Worm (Caenorhabditis elegans) whole organism, L2 larva: Measurements from ENCODE around the gene col-10.

Source experiments
- C34F6.9 ChIP-seq: fragments of 150-350 bp; optimal IDR thresholded peaks from 2 replicates; lab custom pipeline; 2014; ENCODE audit warnings: missing biosample characterization, missing genetic modification characterization
- F13H6.1 ChIP-seq: sonication (generic microtip); optimal IDR thresholded peaks from 2 replicates; lab custom pipeline; 2016; ENCODE audit warnings: missing genetic modification characterization, missing compliant biosample characterization
- R02D3.7 ChIP-seq: fragments of 150-350 bp; optimal IDR thresholded peaks from 2 replicates; lab custom pipeline; 2014; ENCODE audit warnings: missing biosample characterization, missing genetic modification characterization
- Y55F3AM.14 ChIP-seq: fragments of 200-800 bp; sonication (Bioruptor generic); optimal IDR thresholded peaks from 2 replicates; lab custom pipeline; 2018; ENCODE audit warnings: mild to moderate bottlenecking, missing genetic modification characterization, missing compliant biosample characterization
- ZK546.5 ChIP-seq: sonication (generic microtip); optimal IDR thresholded peaks from 2 replicates; lab custom pipeline; 2017; ENCODE audit warnings: missing biosample characterization, missing genetic modification characterization
- aly-2 ChIP-seq: fragments of 150-350 bp; optimal IDR thresholded peaks from 2 replicates; lab custom pipeline; 2014; ENCODE audit warnings: missing biosample characterization, missing genetic modification characterization
- ama-1 ChIP-seq: fragments of 150-350 bp; optimal IDR thresholded peaks from 2 replicates; lab custom pipeline; 2018; ENCODE audit warnings: inconsistent platforms
- ceh-16 ChIP-seq: fragments of 150-350 bp; optimal IDR thresholded peaks from 2 replicates; lab custom pipeline; 2014; ENCODE audit warnings: missing biosample characterization, missing genetic modification characterization
- dmd-4 ChIP-seq: sonication (generic microtip); optimal IDR thresholded peaks from 2 replicates; lab custom pipeline; 2017; ENCODE audit warnings: missing biosample characterization, missing genetic modification characterization
- elt-1 ChIP-seq: fragments of 150-350 bp; optimal IDR thresholded peaks from 2 replicates; lab custom pipeline; 2014; ENCODE audit warnings: missing biosample characterization, missing genetic modification characterization
- elt-3 ChIP-seq: sonication (generic microtip); optimal IDR thresholded peaks from 2 replicates; lab custom pipeline; 2017; ENCODE audit warnings: missing biosample characterization, missing genetic modification characterization
- fos-1 ChIP-seq: fragments of 150-350 bp; optimal IDR thresholded peaks from 2 replicates; lab custom pipeline; 2014; ENCODE audit warnings: missing biosample characterization, missing genetic modification characterization
- gmeb-1 ChIP-seq: fragments of 150-350 bp; optimal IDR thresholded peaks from 2 replicates; lab custom pipeline; 2014; ENCODE audit warnings: missing biosample characterization, missing genetic modification characterization
- lin-11 ChIP-seq: fragments of 150-350 bp; sonication (generic microtip); optimal IDR thresholded peaks from 2 replicates; lab custom pipeline; 2014; ENCODE audit warnings: missing biosample characterization, missing genetic modification characterization, inconsistent platforms, mixed read lengths
- lin-13 ChIP-seq: fragments of 150-350 bp; optimal IDR thresholded peaks from 2 replicates; lab custom pipeline; 2014; ENCODE audit warnings: missing biosample characterization, missing genetic modification reagents, missing genetic modification characterization
- lin-39 ChIP-seq: fragments of 150-350 bp; optimal IDR thresholded peaks from 2 replicates; lab custom pipeline; 2014; ENCODE audit warnings: missing biosample characterization, missing genetic modification reagents, missing genetic modification characterization
- lsy-2 ChIP-seq, 2 experiments: fragments of 150-350 bp in 1 of 2; sonication (generic microtip) in 1 of 2; optimal IDR thresholded peaks; 2 replicates each; lab custom pipeline; 2014 to 2017; ENCODE audit warnings: missing biosample characterization in 2 of 2, missing genetic modification characterization in 2 of 2
- mbf-1 ChIP-seq: sonication (generic microtip); optimal IDR thresholded peaks from 2 replicates; lab custom pipeline; 2017; ENCODE audit warnings: missing biosample characterization, missing genetic modification characterization
- mdl-1 ChIP-seq, 2 experiments: fragments of 150-350 bp in 1 of 2; sonication (generic microtip) in 1 of 2; optimal IDR thresholded peaks; 2 replicates each; lab custom pipeline; 2017; ENCODE audit warnings: missing biosample characterization in 2 of 2, missing genetic modification characterization in 2 of 2
- nhr-10 ChIP-seq: sonication (generic microtip); optimal IDR thresholded peaks from 2 replicates; lab custom pipeline; 2017; ENCODE audit warnings: missing biosample characterization, missing genetic modification characterization
- nhr-11 ChIP-seq: fragments of 150-350 bp; optimal IDR thresholded peaks from 2 replicates; lab custom pipeline; 2014; ENCODE audit warnings: missing biosample characterization, missing genetic modification characterization
- nhr-129 ChIP-seq: fragments of 150-350 bp; optimal IDR thresholded peaks from 2 replicates; lab custom pipeline; 2014; ENCODE audit warnings: missing biosample characterization, missing genetic modification characterization
- nhr-21 ChIP-seq: fragments of 150-350 bp; optimal IDR thresholded peaks from 2 replicates; lab custom pipeline; 2014; ENCODE audit warnings: missing biosample characterization, missing genetic modification characterization
- nhr-23 ChIP-seq: fragments of 150-350 bp; optimal IDR thresholded peaks from 2 replicates; lab custom pipeline; 2014; ENCODE audit warnings: missing biosample characterization, missing genetic modification reagents, missing genetic modification characterization
- nhr-25 ChIP-seq: fragments of 150-350 bp; sonication (generic microtip); optimal IDR thresholded peaks from 3 replicates; lab custom pipeline; 2014; ENCODE audit warnings: missing biosample characterization, missing genetic modification characterization
- nhr-6 ChIP-seq: fragments of 150-350 bp; optimal IDR thresholded peaks from 2 replicates; lab custom pipeline; 2014; ENCODE audit warnings: missing biosample characterization, missing genetic modification characterization
- nhr-77 ChIP-seq: fragments of 150-350 bp; optimal IDR thresholded peaks from 2 replicates; lab custom pipeline; 2014; ENCODE audit warnings: missing biosample characterization, missing genetic modification characterization
- sem-4 ChIP-seq: fragments of 150-350 bp; optimal IDR thresholded peaks from 2 replicates; lab custom pipeline; 2014; ENCODE audit warnings: missing biosample characterization, missing genetic modification reagents, missing genetic modification characterization
- skn-1 ChIP-seq: sonication (generic microtip); optimal IDR thresholded peaks from 2 replicates; lab custom pipeline; 2017; ENCODE audit warnings: missing biosample characterization, missing genetic modification characterization
- sma-3 ChIP-seq: sonication (generic microtip); optimal IDR thresholded peaks from 2 replicates; lab custom pipeline; 2016; ENCODE audit warnings: missing genetic modification reagents, missing genetic modification characterization, missing compliant biosample characterization
- sma-9 ChIP-seq, 2 experiments: fragments of 150-350 bp in 1 of 2; sonication (generic microtip) in 1 of 2; optimal IDR thresholded peaks; 2 replicates each; lab custom pipeline; 2014 to 2016; ENCODE audit warnings: missing genetic modification characterization in 2 of 2, mild to moderate bottlenecking in 1 of 2, missing biosample characterization in 1 of 2, missing compliant biosample characterization in 1 of 2, missing genetic modification reagents in 1 of 2, moderate library complexity in 1 of 2
- snpc-4 ChIP-seq: fragments of 150-350 bp; optimal IDR thresholded peaks from 2 replicates; lab custom pipeline; 2014; ENCODE audit warnings: missing biosample characterization, missing genetic modification characterization
- unc-55 ChIP-seq: fragments of 150-350 bp; sonication (generic microtip); optimal IDR thresholded peaks from 3 replicates; lab custom pipeline; 2014; ENCODE audit warnings: missing biosample characterization, missing genetic modification reagents, missing genetic modification characterization
- unc-62 ChIP-seq: fragments of 150-350 bp; optimal IDR thresholded peaks from 2 replicates; lab custom pipeline; 2014; ENCODE audit warnings: missing biosample characterization, missing genetic modification reagents, missing genetic modification characterization
- zag-1 ChIP-seq: fragments of 150-350 bp; optimal IDR thresholded peaks from 2 replicates; lab custom pipeline; 2014; ENCODE audit warnings: missing biosample characterization, missing genetic modification characterization
- ztf-1 ChIP-seq: fragments of 200-800 bp; sonication (Bioruptor generic); conservative IDR thresholded peaks from 2 replicates; pipeline ENCODE4 v1.3.6; 2022; ENCODE audit warnings: missing genetic modification characterization, missing compliant biosample characterization
- ztf-11 ChIP-seq: sonication (generic microtip); optimal IDR thresholded peaks from 2 replicates; lab custom pipeline; 2017; ENCODE audit warnings: missing biosample characterization, missing genetic modification characterization
- ztf-4 ChIP-seq: fragments of 150-350 bp; optimal IDR thresholded peaks from 2 replicates; lab custom pipeline; 2014; ENCODE audit warnings: missing biosample characterization, missing genetic modification characterization

Gene col-10

DNA sequence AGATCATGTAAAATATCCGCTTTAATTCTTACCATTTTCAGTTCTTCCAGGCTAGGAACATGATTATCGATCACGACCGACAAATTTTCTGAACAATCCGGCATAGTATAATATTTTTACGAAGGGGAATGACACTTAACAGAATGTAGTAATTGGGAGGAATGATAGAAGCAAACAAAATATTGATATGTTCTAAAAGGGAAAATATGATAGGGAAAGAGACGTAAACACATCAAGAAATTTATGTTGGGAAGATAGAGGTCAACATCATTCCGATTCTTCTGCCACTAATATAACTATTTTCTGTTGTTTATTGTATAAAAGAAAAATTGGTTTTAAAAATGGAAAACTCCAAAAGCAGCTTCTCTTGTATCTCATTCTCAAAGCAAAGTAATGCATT is 32.0 kb upstream of the col-10 start, which contains the start of gene C24B5.4:
C24B5.4 (minus strand) TSS at position 206 of the 400 bp plus-strand sequence.
- TF ChIP-seq ZK546.5 (tag; lab: Kevin White, UChicago) (no peak), gmeb-1 (no peak), ztf-11 (no peak), nhr-77 (tag; lab: Kevin White, UChicago) (no peak), elt-3 (no peak), skn-1 (tag; lab: Kevin White, UChicago) (no peak), elt-1 (no peak), nhr-21 (no peak), Y55F3AM.14 (no peak), mbf-1 (no peak), dmd-4 (tag; lab: Kevin White, UChicago) (no peak), ztf-1 (GFP tag; lab: Robert Waterston, UW) (no peak), sma-9 (GFP tag; optimal IDR thresholded peaks at IDR 0.05; lab: Kevin White, UChicago) (no peak), sma-9 (tag; optimal IDR thresholded peaks at IDR 0.05; lab: Kevin White, UChicago) (no peak), fos-1 (tag; lab: Kevin White, UChicago) (no peak), nhr-23 (tag; lab: Kevin White, UChicago) (no peak), F13H6.1 (no peak), C34F6.9 (tag; lab: Kevin White, UChicago) (no peak), nhr-129 (tag; lab: Kevin White, UChicago) (no peak), unc-55 (GFP tag; lab: Kevin White, UChicago) (no peak)

DNA sequence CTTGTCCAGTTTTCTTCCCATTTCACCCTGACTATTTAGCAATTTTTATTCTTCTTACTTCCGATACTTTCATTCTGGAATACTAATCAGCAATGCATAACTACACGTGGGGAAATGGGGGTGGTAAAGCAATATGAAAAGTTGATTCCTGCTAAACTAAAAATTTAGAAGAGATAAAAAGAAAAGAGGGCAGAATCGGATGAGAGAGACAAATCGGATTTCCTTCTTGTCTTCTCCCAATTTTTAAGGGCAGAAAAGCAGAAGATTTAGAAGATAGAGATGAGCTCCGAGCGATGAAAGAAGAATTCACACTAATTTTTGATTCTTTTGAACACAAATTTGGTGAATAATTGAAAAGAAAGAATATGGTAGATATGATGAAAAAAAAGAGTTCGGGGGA is 28.9 kb upstream of the col-10 start:
- TF ChIP-seq nhr-25 (no peak), lin-39 (no peak), elt-3 (no peak), C34F6.9 (tag; lab: Kevin White, UChicago) (peak; percentile 14), ZK546.5 (tag; lab: Kevin White, UChicago) (no peak), ama-1 (lab: Kevin White, UChicago) (no peak), nhr-6 (no peak), ceh-16 (no peak), mbf-1 (no peak), F13H6.1 (no peak), dmd-4 (tag; lab: Kevin White, UChicago) (no peak), R02D3.7 (no peak), nhr-77 (tag; lab: Kevin White, UChicago) (no peak), sma-3 (GFP tag; lab: Kevin White, UChicago) (no peak), ztf-11 (no peak), lin-11 (tag; lab: Kevin White, UChicago) (no peak), sem-4 (peak; percentile 43), unc-62 (GFP tag; lab: Kevin White, UChicago) (no peak), ztf-1 (GFP tag; lab: Robert Waterston, UW) (no peak), nhr-11 (tag; lab: Kevin White, UChicago) (no peak), Y55F3AM.14 (no peak), lsy-2 (tag; optimal IDR thresholded peaks at IDR 0.05; lab: Kevin White, UChicago) (peak in 1 of 2 experiments; percentile 22), unc-55 (GFP tag; lab: Kevin White, UChicago) (peak; percentile 49), skn-1 (tag; lab: Kevin White, UChicago) (no peak), lin-13 (GFP tag; lab: Kevin White, UChicago) (no peak), mdl-1 (tag; optimal IDR thresholded peaks at IDR 0.05; lab: Kevin White, UChicago) (peak in 1 of 2 experiments; percentile 5), sma-9 (GFP tag; optimal IDR thresholded peaks at IDR 0.05; lab: Kevin White, UChicago) (no peak), sma-9 (tag; optimal IDR thresholded peaks at IDR 0.05; lab: Kevin White, UChicago) (no peak)

ce11 chrV:9191406-9191805 is 26.3 kb upstream of the col-10 start, which contains the start of gene sphr-1:
Gene sphr-1, plus strand, starts transcription at chrV:9191610.
- TF ChIP-seq zag-1 (tag; lab: Kevin White, UChicago) (peak; percentile 13), aly-2 (tag; lab: Kevin White, UChicago) (no peak)

DNA sequence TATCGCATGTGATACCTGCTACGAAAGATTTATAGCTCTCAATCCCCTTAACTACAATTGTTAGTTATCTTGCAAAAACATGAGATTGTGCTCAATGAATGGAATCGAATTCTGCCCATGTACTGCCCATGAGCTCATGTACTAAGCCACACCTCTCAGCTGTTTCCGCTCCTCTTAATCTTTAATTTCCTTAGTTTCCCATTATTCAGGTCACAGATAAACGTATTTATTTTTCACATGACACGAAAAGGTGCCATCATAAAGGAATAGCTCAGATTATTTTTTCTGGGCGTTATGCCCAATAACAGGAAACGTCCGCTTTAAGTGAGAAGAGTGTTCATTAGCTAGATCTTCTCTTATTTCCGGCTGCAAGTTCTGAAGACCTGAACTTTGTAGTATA is 20.9 kb upstream of the col-10 start:
- TF ChIP-seq nhr-10 (no peak), F13H6.1 (no peak), elt-1 (no peak), ceh-16 (no peak), R02D3.7 (no peak), sem-4 (no peak), aly-2 (tag; lab: Kevin White, UChicago) (no peak), lin-39 (no peak), snpc-4 (tag; lab: Kevin White, UChicago) (no peak), Y55F3AM.14 (no peak), fos-1 (tag; lab: Kevin White, UChicago) (no peak), C34F6.9 (tag; lab: Kevin White, UChicago) (no peak), unc-62 (GFP tag; lab: Kevin White, UChicago) (no peak), sma-9 (GFP tag; optimal IDR thresholded peaks at IDR 0.05; lab: Kevin White, UChicago) (no peak), sma-9 (tag; optimal IDR thresholded peaks at IDR 0.05; lab: Kevin White, UChicago) (no peak), ztf-4 (no peak), ZK546.5 (tag; lab: Kevin White, UChicago) (no peak)
